Fruit fly (Drosophila melanogaster) whole organism, embryonic: ENCODE data around the gene CG5445.

Source experiments
- Asciz ChIP-seq: fragments of 200-800 bp; sonication (Bioruptor generic); optimal IDR thresholded peaks from 2 replicates; lab custom pipeline; 2017; ENCODE audit warnings: missing biosample characterization, mild to moderate bottlenecking, missing genetic modification characterization, missing genetic modification reagents
- B-H1 ChIP-seq: fragments of 200-800 bp; sonication (Bioruptor generic); IDR thresholded peaks from 3 replicates; pipeline ENCODE4 v1.3.6; 2022; ENCODE audit warnings: missing biosample characterization, missing genetic modification characterization
- Blimp-1 ChIP-seq: fragments of 200-800 bp; sonication (Bioruptor generic); optimal IDR thresholded peaks from 3 replicates; lab custom pipeline; 2018; ENCODE audit warnings: missing biosample characterization, missing genetic modification characterization, mild to moderate bottlenecking, moderate library complexity, missing genetic modification reagents
- CG11456 ChIP-seq: fragments of 200-800 bp; sonication (Bioruptor generic); IDR thresholded peaks from 3 replicates; pipeline ENCODE4 v1.3.6; 2022; ENCODE audit warnings: missing biosample characterization, missing genetic modification characterization
- CG12219 ChIP-seq: fragments of 200-800 bp; sonication (Bioruptor generic); optimal IDR thresholded peaks from 3 replicates; lab custom pipeline; 2018; ENCODE audit warnings: missing biosample characterization, mild to moderate bottlenecking, missing genetic modification characterization
- CG14965 ChIP-seq: fragments of 200-800 bp; sonication (Bioruptor generic); optimal IDR thresholded peaks from 2 replicates; lab custom pipeline; 2016; ENCODE audit warnings: missing biosample characterization, missing genetic modification characterization, borderline replicate concordance
- CG15269 ChIP-seq: fragments of 200-800 bp; sonication (Bioruptor generic); optimal IDR thresholded peaks from 2 replicates; lab custom pipeline; 2018; ENCODE audit warnings: missing biosample characterization, mild to moderate bottlenecking, missing genetic modification characterization, moderate library complexity
- CG1529 ChIP-seq: fragments of 200-800 bp; sonication (Bioruptor generic); optimal IDR thresholded peaks from 3 replicates; lab custom pipeline; 2018; ENCODE audit warnings: missing biosample characterization, missing genetic modification characterization
- CG17328 ChIP-seq: fragments of 200-800 bp; sonication (Bioruptor generic); IDR thresholded peaks from 2 replicates; pipeline ENCODE4 v1.3.6; 2022; ENCODE audit warnings: missing biosample characterization, missing genetic modification characterization
- CG18011 ChIP-seq: fragments of 200-800 bp; sonication (Bioruptor generic); optimal IDR thresholded peaks from 2 replicates; lab custom pipeline; 2017; ENCODE audit warnings: missing biosample characterization, missing genetic modification characterization, mild to moderate bottlenecking, moderate library complexity, missing genotype
- CG1832 ChIP-seq: fragments of 200-800 bp; sonication (Bioruptor generic); optimal IDR thresholded peaks from 2 replicates; lab custom pipeline; 2017; ENCODE audit warnings: missing biosample characterization, mild to moderate bottlenecking, missing genetic modification characterization, inconsistent platforms
- CG3065 ChIP-seq: fragments of 200-800 bp; sonication (Bioruptor generic); optimal IDR thresholded peaks from 2 replicates; lab custom pipeline; 2016; ENCODE audit warnings: missing biosample characterization, missing genetic modification characterization
- CG42726 ChIP-seq: fragments of 200-800 bp; sonication (Bioruptor generic); IDR thresholded peaks from 2 replicates; pipeline ENCODE4 v1.3.6; 2022; ENCODE audit warnings: missing biosample characterization, missing genetic modification characterization; ENCODE audit not compliant: partially characterized antibody
- CG6272 ChIP-seq: fragments of 200-800 bp; sonication (Bioruptor generic); IDR thresholded peaks from 2 replicates; pipeline ENCODE4 v1.3.6; 2022; ENCODE audit warnings: missing biosample characterization, missing genetic modification characterization
- CG6689 ChIP-seq: fragments of 200-800 bp; sonication (Bioruptor generic); IDR thresholded peaks from 2 replicates; pipeline ENCODE4 v1.3.6; 2022; ENCODE audit warnings: missing biosample characterization, missing genetic modification characterization
- CG7786 ChIP-seq: fragments of 200-800 bp; sonication (Bioruptor generic); optimal IDR thresholded peaks from 2 replicates; lab custom pipeline; 2016; ENCODE audit warnings: missing biosample characterization, missing genetic modification characterization
- CG8290 ChIP-seq, 3 experiments: fragments of 200-800 bp; sonication (Bioruptor generic); optimal IDR thresholded peaks; 2 replicates each; lab custom pipeline; 2016 to 2019; ENCODE audit warnings: missing biosample characterization in 3 of 3, missing genetic modification characterization in 3 of 3, mild to moderate bottlenecking in 2 of 3, moderate library complexity in 1 of 3
- CG8359 ChIP-seq: fragments of 200-800 bp; sonication (Bioruptor generic); optimal IDR thresholded peaks from 2 replicates; lab custom pipeline; 2017; ENCODE audit warnings: missing biosample characterization, mild to moderate bottlenecking, missing genetic modification characterization, borderline replicate concordance
- CoRest ChIP-seq: fragments of 200-800 bp; sonication (Bioruptor generic); optimal IDR thresholded peaks from 3 replicates; lab custom pipeline; 2018; ENCODE audit warnings: missing biosample characterization, mild to moderate bottlenecking, missing genetic modification characterization, moderate library complexity
- CrebB ChIP-seq: fragments of 200-800 bp; sonication (Bioruptor generic); optimal IDR thresholded peaks from 3 replicates; lab custom pipeline; 2018; ENCODE audit warnings: missing biosample characterization, mild to moderate bottlenecking, missing genetic modification characterization
- HHEX ChIP-seq: fragments of 200-800 bp; sonication (Bioruptor generic); optimal IDR thresholded peaks from 3 replicates; lab custom pipeline; 2017; ENCODE audit warnings: missing biosample characterization, mild to moderate bottlenecking, missing genetic modification characterization, missing genetic modification reagents
- HmgZ ChIP-seq: fragments of 200-800 bp; sonication (Bioruptor generic); optimal IDR thresholded peaks from 2 replicates; lab custom pipeline; 2018; ENCODE audit warnings: missing biosample characterization, mild to moderate bottlenecking, missing genetic modification characterization
- Hr78 ChIP-seq, 2 experiments: fragments of 200-800 bp in 1 of 2; fragments of >200 bp in 1 of 2; sonication (Bioruptor generic) in 1 of 2; optimal IDR thresholded peaks; 2 replicates each; lab custom pipeline; 2017 to 2019; ENCODE audit warnings: missing biosample characterization in 2 of 2, missing genetic modification characterization in 2 of 2, mild to moderate bottlenecking in 1 of 2, moderate library complexity in 1 of 2
- Kr ChIP-seq: fragments of 200-800 bp; sonication (Bioruptor generic); optimal IDR thresholded peaks from 2 replicates; lab custom pipeline; 2017; ENCODE audit warnings: missing biosample characterization, mild to moderate bottlenecking, missing genetic modification characterization
- Sry-β ChIP-seq: fragments of 200-800 bp; sonication (Bioruptor generic); optimal IDR thresholded peaks from 2 replicates; lab custom pipeline; 2018; ENCODE audit warnings: missing biosample characterization, mild to moderate bottlenecking, missing genetic modification characterization, moderate library complexity
- Tbp ChIP-seq: fragments of >200 bp; optimal IDR thresholded peaks from 2 replicates; lab custom pipeline; 2018; ENCODE audit warnings: missing biosample characterization, missing genetic modification characterization
- ac ChIP-seq: fragments of 200-800 bp; sonication (Bioruptor generic); optimal IDR thresholded peaks from 3 replicates; lab custom pipeline; 2017; ENCODE audit warnings: missing biosample characterization, mild to moderate bottlenecking, missing genetic modification characterization
- ash1 ChIP-seq: fragments of 200-800 bp; sonication (Bioruptor generic); optimal IDR thresholded peaks from 2 replicates; lab custom pipeline; 2018; ENCODE audit warnings: missing biosample characterization, mild to moderate bottlenecking, missing genetic modification characterization
- ato ChIP-seq: fragments of 200-800 bp; sonication (Bioruptor generic); IDR thresholded peaks from 2 replicates; pipeline ENCODE4 v1.3.6; 2022; ENCODE audit warnings: missing biosample characterization, missing genetic modification characterization; ENCODE audit not compliant: partially characterized antibody
- bowl ChIP-seq: fragments of 200-800 bp; sonication (Bioruptor generic); IDR thresholded peaks from 2 replicates; pipeline ENCODE4 v1.3.6; 2022; ENCODE audit warnings: missing biosample characterization, missing genetic modification characterization
- cas ChIP-seq: fragments of 200-800 bp; sonication (Bioruptor generic); IDR thresholded peaks from 2 replicates; pipeline ENCODE4 v1.3.6; 2022; ENCODE audit warnings: missing biosample characterization, missing genetic modification characterization
- caup ChIP-seq: fragments of 200-800 bp; sonication (Bioruptor generic); optimal IDR thresholded peaks from 3 replicates; lab custom pipeline; 2017; ENCODE audit warnings: missing biosample characterization, mild to moderate bottlenecking, missing genetic modification characterization, moderate library complexity; ENCODE audit not compliant: severe bottlenecking
- exex ChIP-seq: fragments of 200-800 bp; sonication (Bioruptor generic); optimal IDR thresholded peaks from 4 replicates; lab custom pipeline; 2018; ENCODE audit warnings: missing biosample characterization, mild to moderate bottlenecking, missing genetic modification characterization, moderate library complexity
- fd64A ChIP-seq: fragments of 200-800 bp; sonication (Bioruptor generic); optimal IDR thresholded peaks from 3 replicates; lab custom pipeline; 2018; ENCODE audit warnings: missing biosample characterization, mild to moderate bottlenecking, missing genetic modification characterization
- hbn ChIP-seq: fragments of 200-800 bp; sonication (Bioruptor generic); IDR thresholded peaks from 2 replicates; pipeline ENCODE4 v1.3.6; 2022; ENCODE audit warnings: missing biosample characterization, missing genetic modification characterization; ENCODE audit not compliant: partially characterized antibody
- ken ChIP-seq: fragments of 200-800 bp; sonication (Bioruptor generic); IDR thresholded peaks from 3 replicates; pipeline ENCODE4 v1.3.6; 2022; ENCODE audit warnings: missing biosample characterization, missing genetic modification characterization
- peb ChIP-seq: fragments of 200-800 bp; sonication (Bioruptor generic); IDR thresholded peaks from 2 replicates; pipeline ENCODE4 v1.3.6; 2022; ENCODE audit warnings: missing biosample characterization, missing genetic modification characterization
- rib ChIP-seq: fragments of 200-800 bp; sonication (Bioruptor generic); IDR thresholded peaks from 2 replicates; pipeline ENCODE4 v1.3.6; 2022; ENCODE audit warnings: missing biosample characterization, missing genetic modification characterization
- sens ChIP-seq: fragments of 200-800 bp; sonication (Bioruptor generic); peaks from one replicate; lab custom pipeline; 2016; ENCODE audit warnings: missing biosample characterization, missing genetic modification characterization
- sens-2 ChIP-seq: fragments of 200-800 bp; sonication (Bioruptor generic); IDR thresholded peaks from 2 replicates; pipeline ENCODE4 v1.3.6; 2022; ENCODE audit warnings: missing biosample characterization, missing genetic modification characterization
- sisA ChIP-seq: fragments of 200-800 bp; sonication (Bioruptor generic); IDR thresholded peaks from 2 replicates; pipeline ENCODE4 v1.3.6; 2022; ENCODE audit warnings: missing biosample characterization, missing genetic modification characterization
- sna ChIP-seq: fragments of 200-800 bp; sonication (Bioruptor generic); IDR thresholded peaks from 2 replicates; pipeline ENCODE4 v1.3.6; 2022; ENCODE audit warnings: missing biosample characterization, missing genetic modification characterization; ENCODE audit not compliant: partially characterized antibody
- ssp ChIP-seq: fragments of 200-800 bp; sonication (Bioruptor generic); IDR thresholded peaks from 2 replicates; pipeline ENCODE4 v1.3.6; 2022; ENCODE audit warnings: missing biosample characterization, missing genetic modification characterization
- tio ChIP-seq: fragments of 200-800 bp; sonication (Bioruptor generic); optimal IDR thresholded peaks from 2 replicates; lab custom pipeline; 2017; ENCODE audit warnings: missing biosample characterization, missing genetic modification characterization, inconsistent platforms
- trem ChIP-seq: fragments of 200-800 bp; optimal IDR thresholded peaks from 3 replicates; lab custom pipeline; 2019; ENCODE audit warnings: missing biosample characterization, mild to moderate bottlenecking, missing genetic modification characterization, moderate library complexity
- vfl ChIP-seq: fragments of 200-800 bp; sonication (Bioruptor generic); optimal IDR thresholded peaks from 2 replicates; lab custom pipeline; 2016; ENCODE audit warnings: missing biosample characterization, missing genetic modification characterization
- z ChIP-seq: fragments of 200-800 bp; sonication (Bioruptor generic); IDR thresholded peaks from 3 replicates; pipeline ENCODE4 v1.3.6; 2022; ENCODE audit warnings: missing biosample characterization, missing genetic modification characterization
- zen2 ChIP-seq: fragments of 200-800 bp; sonication (Bioruptor generic); IDR thresholded peaks from 3 replicates; pipeline ENCODE4 v1.3.6; 2022; ENCODE audit warnings: missing biosample characterization, missing genetic modification characterization; ENCODE audit not compliant: partially characterized antibody

The CG5445 gene

DNA sequence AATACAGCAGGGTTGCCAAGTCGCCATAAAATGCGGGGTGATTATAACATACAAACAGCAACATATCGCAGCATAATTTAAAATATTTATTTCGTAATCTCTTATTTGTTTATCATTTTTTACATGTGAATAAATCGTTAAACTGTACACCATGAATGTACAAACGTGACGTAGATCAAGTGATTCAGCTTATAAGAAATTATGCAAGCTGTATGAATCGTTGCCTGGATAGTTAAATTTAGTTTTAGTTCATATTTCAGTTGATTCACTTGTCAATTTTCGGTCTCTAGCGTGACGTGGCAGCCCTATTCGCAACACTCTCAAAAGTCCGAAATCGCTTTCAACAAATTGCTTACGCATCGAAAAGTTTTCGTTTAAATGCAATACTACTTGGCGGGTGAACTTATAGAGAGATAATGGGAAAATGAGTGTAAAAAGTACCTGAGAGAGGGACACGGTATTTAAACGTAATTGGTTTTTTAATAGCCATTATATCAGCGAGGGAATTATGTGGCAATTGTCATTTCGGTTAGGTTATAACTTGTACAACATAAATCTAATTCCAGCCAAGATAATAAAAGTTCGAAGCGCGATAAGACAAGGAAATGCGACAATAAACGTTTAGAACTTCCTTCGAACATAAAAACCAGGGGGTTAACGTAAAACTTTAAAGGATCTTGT, 9.9 kb downstream of the CG5445 start (continued):
- TF ChIP-seq CG1832 (GFP tag; lab: Kevin White, UChicago): no peak
- no peak for TF ChIP-seq CG3065 (GFP tag; lab: Kevin White, UChicago)
- TF ChIP-seq CoRest: peak; percentile 87
- TF ChIP-seq ato (GFP tag; lab: Robert Waterston, UW): no peak
- TF ChIP-seq CG6689: peak; percentile 62
- peak; percentile 51 for TF ChIP-seq CG1529 (GFP tag; lab: Kevin White, UChicago)
- no peak; the same call in 1 of the 2 replicates for TF ChIP-seq sisA
- TF ChIP-seq zen2: no peak
- peak; percentile 42 for TF ChIP-seq fd64A (GFP tag; lab: Kevin White, UChicago)
- peak; percentile 64 for TF ChIP-seq Blimp-1 (GFP tag; lab: Kevin White, UChicago)
- no peak for TF ChIP-seq CG42726 (GFP tag; lab: Robert Waterston, UW)
- TF ChIP-seq vfl (GFP tag; lab: Kevin White, UChicago): no peak
- TF ChIP-seq bowl (GFP tag; lab: Robert Waterston, UW): no peak
- no peak for TF ChIP-seq hbn (GFP tag; lab: Robert Waterston, UW)
- TF ChIP-seq CG8290 (GFP tag; optimal IDR thresholded peaks at IDR 0.05; lab: Kevin White, UChicago): peak; percentile 3
- peak in 1 of 2 experiments; percentile 60 for TF ChIP-seq CG8290 (tag; optimal IDR thresholded peaks at IDR 0.05; lab: Kevin White, UChicago)
- peak; percentile 39 for TF ChIP-seq Asciz (GFP tag; lab: Kevin White, UChicago)
- no peak for TF ChIP-seq trem (tag; lab: Kevin White, UChicago)
- no peak for TF ChIP-seq CG14965 (GFP tag; lab: Kevin White, UChicago)
- no peak for TF ChIP-seq sna (GFP tag; lab: Robert Waterston, UW)
- peak; percentile 70 for TF ChIP-seq caup (GFP tag; lab: Kevin White, UChicago)
- TF ChIP-seq ac (GFP tag; lab: Kevin White, UChicago): no peak
- no peak for TF ChIP-seq ash1 (GFP tag; lab: Kevin White, UChicago)
- TF ChIP-seq B-H1: peak; percentile 25; the same call in 1 of the 3 replicates
- peak; percentile 97 for TF ChIP-seq exex (tag; lab: Kevin White, UChicago)
- TF ChIP-seq ken (GFP tag; lab: Robert Waterston, UW): peak; percentile 64; the same call in 2 of the 3 replicates
- peak in 1 of 2 experiments; percentile 1 for TF ChIP-seq Hr78 (GFP tag; optimal IDR thresholded peaks at IDR 0.05; lab: Kevin White, UChicago)
- TF ChIP-seq ssp (GFP tag; lab: Robert Waterston, UW): no peak
- peak; percentile 50 for TF ChIP-seq CG8359 (GFP tag; lab: Kevin White, UChicago)
- no peak for TF ChIP-seq Tbp (GFP tag; lab: Kevin White, UChicago)
- TF ChIP-seq HmgZ (tag; lab: Kevin White, UChicago): peak; percentile 68
- no peak for TF ChIP-seq CrebB (tag; lab: Kevin White, UChicago)
- TF ChIP-seq Kr (GFP tag; lab: Kevin White, UChicago): no peak
- TF ChIP-seq rib (GFP tag; lab: Robert Waterston, UW): no peak
- TF ChIP-seq z (GFP tag; lab: Robert Waterston, UW): no peak
- peak; percentile 83 for TF ChIP-seq CG15269 (tag; lab: Kevin White, UChicago)
- no peak for TF ChIP-seq peb
- TF ChIP-seq CG6272: no peak
- TF ChIP-seq sens (GFP tag; lab: Kevin White, UChicago): peak; percentile 90
- TF ChIP-seq sens-2 (GFP tag; lab: Robert Waterston, UW): 0 out of 2 replicates have a peak, but pooled peaks have one; percentile 40
- TF ChIP-seq tio (GFP tag; lab: Kevin White, UChicago): peak; percentile 50
- TF ChIP-seq HHEX (GFP tag; lab: Kevin White, UChicago): peak; percentile 73
- TF ChIP-seq Sry-β (GFP tag; lab: Kevin White, UChicago): no peak
- TF ChIP-seq CG7786 (GFP tag; lab: Kevin White, UChicago): peak; percentile 37
- TF ChIP-seq CG18011 (GFP tag; lab: Kevin White, UChicago): peak; percentile 48
- peak; percentile 73 for TF ChIP-seq CG12219
- no peak for TF ChIP-seq CG11456
- TF ChIP-seq cas (GFP tag; lab: Robert Waterston, UW): no peak
- TF ChIP-seq CG17328 (GFP tag; lab: Robert Waterston, UW): 0 out of 2 replicates have a peak, but pooled peaks have one; percentile 44
